Fruit fly (Drosophila melanogaster) whole organism, embryonic: ENCODE data around the gene CG9270.
A peak's percentile ranks its signal among the peaks of the same experiment; 100 is the strongest.

ENCODE experiments used
- Bgb ChIP-seq: fragments of 200-800 bp; sonication (Bioruptor generic); IDR thresholded peaks from 2 replicates; pipeline ENCODE4 v1.3.6; 2022; ENCODE audit warnings: missing biosample characterization, missing genetic modification characterization; ENCODE audit not compliant: partially characterized antibody
- CG10321 ChIP-seq: fragments of 200-800 bp; sonication (Bioruptor generic); IDR thresholded peaks from 2 replicates; pipeline ENCODE4 v1.3.6; 2022; ENCODE audit warnings: missing biosample characterization, missing genetic modification characterization
- CG12104 ChIP-seq: fragments of 200-800 bp; sonication (Bioruptor generic); optimal IDR thresholded peaks from 3 replicates; lab custom pipeline; 2016; ENCODE audit warnings: missing biosample characterization, missing genetic modification characterization
- CG15601 ChIP-seq: fragments of 200-800 bp; sonication (Bioruptor generic); optimal IDR thresholded peaks from 3 replicates; lab custom pipeline; 2019; ENCODE audit warnings: missing biosample characterization, mild to moderate bottlenecking, missing genetic modification characterization, moderate library complexity
- CG1647 ChIP-seq: fragments of 200-800 bp; sonication (Bioruptor generic); optimal IDR thresholded peaks from 3 replicates; lab custom pipeline; 2016; ENCODE audit warnings: missing biosample characterization, missing genetic modification characterization
- CG17359 ChIP-seq: fragments of 200-800 bp; sonication (Bioruptor generic); optimal IDR thresholded peaks from 3 replicates; lab custom pipeline; 2018; ENCODE audit warnings: missing biosample characterization, mild to moderate bottlenecking, missing genetic modification characterization, moderate library complexity
- CG1832 ChIP-seq: fragments of 200-800 bp; sonication (Bioruptor generic); optimal IDR thresholded peaks from 2 replicates; lab custom pipeline; 2017; ENCODE audit warnings: missing biosample characterization, mild to moderate bottlenecking, missing genetic modification characterization, inconsistent platforms
- CG2678 ChIP-seq: fragments of 200-800 bp; sonication (Bioruptor generic); optimal IDR thresholded peaks from 3 replicates; lab custom pipeline; 2019; ENCODE audit warnings: missing biosample characterization, mild to moderate bottlenecking, missing genetic modification characterization, moderate library complexity
- CG34376 ChIP-seq: fragments of 200-800 bp; sonication (Bioruptor generic); optimal IDR thresholded peaks from 2 replicates; lab custom pipeline; 2018; ENCODE audit warnings: missing biosample characterization, mild to moderate bottlenecking, missing genetic modification characterization
- CG34422 ChIP-seq: fragments of 200-800 bp; sonication (Bioruptor generic); IDR thresholded peaks from 3 replicates; pipeline ENCODE4 v1.3.6; 2022; ENCODE audit warnings: missing biosample characterization, missing genetic modification characterization
- CG5953 ChIP-seq: fragments of 200-800 bp; sonication (Bioruptor generic); IDR thresholded peaks from 2 replicates; pipeline ENCODE4 v1.3.6; 2022; ENCODE audit warnings: missing biosample characterization, missing genetic modification characterization
- CG8388 ChIP-seq: fragments of 200-800 bp; sonication (Bioruptor generic); optimal IDR thresholded peaks from 2 replicates; lab custom pipeline; 2019; ENCODE audit warnings: missing biosample characterization, mild to moderate bottlenecking, missing genetic modification characterization, moderate library complexity
- CG9437 ChIP-seq: fragments of 200-800 bp; sonication (Bioruptor generic); optimal IDR thresholded peaks from 2 replicates; lab custom pipeline; 2018; ENCODE audit warnings: missing biosample characterization, mild to moderate bottlenecking, missing genetic modification characterization
- CG9876 ChIP-seq: fragments of 200-800 bp; sonication (Bioruptor generic); optimal IDR thresholded peaks from 2 replicates; lab custom pipeline; 2016; ENCODE audit warnings: missing biosample characterization, missing genetic modification characterization
- Chrac-16 ChIP-seq: fragments of 200-800 bp; sonication (Bioruptor generic); optimal IDR thresholded peaks from 3 replicates; lab custom pipeline; 2016; ENCODE audit warnings: missing biosample characterization, missing genetic modification characterization
- Dek ChIP-seq: fragments of 200-800 bp; sonication (Bioruptor generic); optimal IDR thresholded peaks from 3 replicates; lab custom pipeline; 2019; ENCODE audit warnings: missing biosample characterization, mild to moderate bottlenecking, missing genetic modification characterization, moderate library complexity
- E2f1 ChIP-seq: fragments of 200-800 bp; sonication (Bioruptor generic); IDR thresholded peaks from 2 replicates; pipeline ENCODE4 v1.3.6; 2022; ENCODE audit warnings: missing biosample characterization, missing genetic modification characterization
- Hmr ChIP-seq: fragments of 200-800 bp; sonication (Bioruptor generic); optimal IDR thresholded peaks from 3 replicates; lab custom pipeline; 2017; ENCODE audit warnings: mild to moderate bottlenecking, missing biosample characterization, missing genetic modification reagents, missing genetic modification characterization
- NK7.1 ChIP-seq: fragments of 200-800 bp; sonication (Bioruptor generic); optimal IDR thresholded peaks from 3 replicates; lab custom pipeline; 2016; ENCODE audit warnings: missing biosample characterization, missing genetic modification characterization
- Oli ChIP-seq: fragments of 200-800 bp; sonication (Bioruptor generic); optimal IDR thresholded peaks from 2 replicates; lab custom pipeline; 2018; ENCODE audit warnings: missing biosample characterization, mild to moderate bottlenecking, missing genetic modification characterization, moderate library complexity
- Pdp1 ChIP-seq, 2 experiments: fragments of 200-800 bp; sonication (Bioruptor generic); optimal IDR thresholded peaks; 3 replicates each; lab custom pipeline; 2016; ENCODE audit warnings: missing biosample characterization in 2 of 2, missing genetic modification characterization in 2 of 2, mild to moderate bottlenecking in 1 of 2, moderate library complexity in 1 of 2
- TFAM ChIP-seq: fragments of 200-800 bp; sonication (Bioruptor generic); optimal IDR thresholded peaks from 2 replicates; lab custom pipeline; 2017; ENCODE audit warnings: missing biosample characterization, missing genetic modification characterization, inconsistent platforms
- Vsx1 ChIP-seq: fragments of 200-800 bp; sonication (Bioruptor generic); optimal IDR thresholded peaks from 2 replicates; lab custom pipeline; 2017; ENCODE audit warnings: missing biosample characterization, mild to moderate bottlenecking, missing genetic modification characterization, missing genetic modification reagents
- abd-A ChIP-seq: fragments of 200-800 bp; sonication (Bioruptor generic); optimal IDR thresholded peaks from 3 replicates; lab custom pipeline; 2019; ENCODE audit warnings: missing biosample characterization, mild to moderate bottlenecking, missing genetic modification characterization, moderate library complexity
- ato ChIP-seq: fragments of 200-800 bp; sonication (Bioruptor generic); IDR thresholded peaks from 2 replicates; pipeline ENCODE4 v1.3.6; 2022; ENCODE audit warnings: missing biosample characterization, missing genetic modification characterization; ENCODE audit not compliant: partially characterized antibody
- chm ChIP-seq: fragments of 200-800 bp; sonication (Bioruptor generic); IDR thresholded peaks from 2 replicates; pipeline ENCODE4 v1.3.6; 2022; ENCODE audit warnings: missing biosample characterization, missing genetic modification characterization
- crol ChIP-seq: fragments of 200-800 bp; sonication (Bioruptor generic); IDR thresholded peaks from 2 replicates; pipeline ENCODE4 v1.3.6; 2022; ENCODE audit warnings: missing biosample characterization, missing genetic modification characterization
- cwo ChIP-seq: fragments of 200-800 bp; sonication (Bioruptor generic); optimal IDR thresholded peaks from 3 replicates; lab custom pipeline; 2017; ENCODE audit warnings: missing biosample characterization, missing genetic modification characterization, mild to moderate bottlenecking, moderate library complexity, missing genetic modification reagents
- dmrt99B ChIP-seq: fragments of 200-800 bp; sonication (Bioruptor generic); optimal IDR thresholded peaks from 2 replicates; lab custom pipeline; 2018; ENCODE audit warnings: missing biosample characterization, mild to moderate bottlenecking, missing genetic modification characterization, moderate library complexity
- exex ChIP-seq: fragments of 200-800 bp; sonication (Bioruptor generic); optimal IDR thresholded peaks from 4 replicates; lab custom pipeline; 2018; ENCODE audit warnings: missing biosample characterization, mild to moderate bottlenecking, missing genetic modification characterization, moderate library complexity
- fd102C ChIP-seq: fragments of 200-800 bp; sonication (Bioruptor generic); optimal IDR thresholded peaks from 2 replicates; lab custom pipeline; 2018; ENCODE audit warnings: missing biosample characterization, mild to moderate bottlenecking, missing genetic modification characterization, moderate library complexity
- fu2 ChIP-seq: fragments of 200-800 bp; sonication (Bioruptor generic); optimal IDR thresholded peaks from 2 replicates; lab custom pipeline; 2016; ENCODE audit warnings: missing biosample characterization, missing genetic modification characterization
- gem ChIP-seq: fragments of 200-800 bp; sonication (Bioruptor generic); optimal IDR thresholded peaks from 2 replicates; lab custom pipeline; 2019; ENCODE audit warnings: missing biosample characterization, mild to moderate bottlenecking, missing genetic modification characterization, moderate library complexity
- h ChIP-seq: fragments of >200 bp; optimal IDR thresholded peaks from 2 replicates; lab custom pipeline; 2017
- jumu ChIP-seq: fragments of 200-800 bp; sonication (Bioruptor generic); optimal IDR thresholded peaks from 3 replicates; lab custom pipeline; 2016; ENCODE audit warnings: missing biosample characterization, missing genetic modification characterization
- lmd ChIP-seq: fragments of 200-800 bp; sonication (Bioruptor generic); IDR thresholded peaks from 2 replicates; pipeline ENCODE4 v1.3.6; 2022; ENCODE audit warnings: missing biosample characterization, missing genetic modification characterization
- lov ChIP-seq, 2 experiments: fragments of 200-800 bp in 1 of 2; fragments of >200 bp in 1 of 2; sonication (Bioruptor generic) in 1 of 2; IDR thresholded peaks in 1 of 2; optimal IDR thresholded peaks in 1 of 2; 2 replicates in 1 of 2; 3 replicates in 1 of 2; pipeline versions ENCODE4 v1.3.6 to Lab custom; 2017 to 2022; ENCODE audit warnings: missing biosample characterization in 1 of 2, missing genetic modification characterization in 1 of 2
- nom ChIP-seq: fragments of 200-800 bp; sonication (Bioruptor generic); optimal IDR thresholded peaks from 2 replicates; lab custom pipeline; 2017; ENCODE audit warnings: missing biosample characterization, missing genetic modification characterization, mild to moderate bottlenecking, moderate library complexity, missing genetic modification reagents
- sc ChIP-seq, 3 experiments: fragments of >200 bp in 2 of 3; fragments of 200-800 bp in 1 of 3; sonication (Bioruptor generic) in 1 of 3; optimal IDR thresholded peaks; 2 replicates in 2 of 3; 3 replicates in 1 of 3; lab custom pipeline; 2017; ENCODE audit warnings: mild to moderate bottlenecking in 1 of 3, missing biosample characterization in 1 of 3, missing genetic modification characterization in 1 of 3, missing genetic modification reagents in 1 of 3
- sd ChIP-seq: fragments of 200-800 bp; sonication (Bioruptor generic); optimal IDR thresholded peaks from 3 replicates; lab custom pipeline; 2018; ENCODE audit warnings: missing biosample characterization, mild to moderate bottlenecking, missing genetic modification characterization, moderate library complexity
- sens ChIP-seq: fragments of 200-800 bp; sonication (Bioruptor generic); peaks from one replicate; lab custom pipeline; 2016; ENCODE audit warnings: missing biosample characterization, missing genetic modification characterization
- sqz ChIP-seq: fragments of 200-800 bp; sonication (Bioruptor generic); optimal IDR thresholded peaks from 3 replicates; lab custom pipeline; 2018; ENCODE audit warnings: missing biosample characterization, mild to moderate bottlenecking, missing genetic modification characterization
- sr ChIP-seq: fragments of 200-800 bp; sonication (Bioruptor generic); IDR thresholded peaks from 3 replicates; pipeline ENCODE4 v1.3.6; 2022; ENCODE audit warnings: missing biosample characterization, missing genetic modification characterization
- tin ChIP-seq: fragments of 200-800 bp; sonication (Bioruptor generic); optimal IDR thresholded peaks from 3 replicates; lab custom pipeline; 2016; ENCODE audit warnings: missing biosample characterization, missing genetic modification characterization
- yki ChIP-seq: fragments of >200 bp; optimal IDR thresholded peaks from 3 replicates; lab custom pipeline; 2018
- zen2 ChIP-seq: fragments of 200-800 bp; sonication (Bioruptor generic); IDR thresholded peaks from 3 replicates; pipeline ENCODE4 v1.3.6; 2022; ENCODE audit warnings: missing biosample characterization, missing genetic modification characterization; ENCODE audit not compliant: partially characterized antibody

CG9270 gene

dm6 chr2L:20898478-20899075 is 35.3 kb downstream of the CG9270 start:
- TF ChIP-seq sd (tag; lab: Kevin White, UChicago), result peak; percentile 78
- TF ChIP-seq sens (GFP tag; lab: Kevin White, UChicago), result peak; percentile 29
- TF ChIP-seq Pdp1 (GFP tag; optimal IDR thresholded peaks at IDR 0.05; lab: Kevin White, UChicago), result peak in 1 of 2 experiments; percentile 50
- peak; percentile 66 for TF ChIP-seq cwo (GFP tag; lab: Kevin White, UChicago)
- no peak for TF ChIP-seq NK7.1 (GFP tag; lab: Kevin White, UChicago)
- peak; percentile 40 for TF ChIP-seq abd-A (tag; lab: Kevin White, UChicago)
- no peak for TF ChIP-seq CG34422 (GFP tag; lab: Robert Waterston, UW)

dm6 chr2L:20896681-20897341 is 37.1 kb downstream of the CG9270 start:
- TF ChIP-seq CG34376 (GFP tag; lab: Kevin White, UChicago), result no peak
- TF ChIP-seq CG17359, result peak; percentile 67
- TF ChIP-seq Vsx1 (GFP tag; lab: Kevin White, UChicago), result peak; percentile 76
- TF ChIP-seq fu2 (GFP tag; lab: Kevin White, UChicago), result no peak
- TF ChIP-seq Bgb (GFP tag; lab: Robert Waterston, UW), result no peak
- peak; percentile 87 for TF ChIP-seq CG15601
- peak; percentile 72 for TF ChIP-seq CG2678
- TF ChIP-seq TFAM (GFP tag; lab: Kevin White, UChicago), result no peak
- peak; percentile 37 for TF ChIP-seq gem
- TF ChIP-seq nom (GFP tag; lab: Kevin White, UChicago), result no peak
- TF ChIP-seq CG12104 (GFP tag; lab: Kevin White, UChicago), result peak; percentile 35
- peak; percentile 60 for TF ChIP-seq CG5953 (GFP tag; lab: Robert Waterston, UW)
- no peak for TF ChIP-seq ato (GFP tag; lab: Robert Waterston, UW)
- TF ChIP-seq sqz (GFP tag; lab: Kevin White, UChicago), result peak; percentile 61
- no peak for TF ChIP-seq E2f1 (GFP tag; lab: Robert Waterston, UW)
- TF ChIP-seq lov (optimal IDR thresholded peaks at IDR 0.05; lab: Kevin White, UChicago), result no peak
- TF ChIP-seq lov (GFP tag; IDR thresholded peaks at IDR 0.05; lab: Robert Waterston, UW), result no peak
- no peak for TF ChIP-seq abd-A (tag; lab: Kevin White, UChicago)
- TF ChIP-seq sc (optimal IDR thresholded peaks at IDR 0.05; lab: Kevin White, UChicago), result no peak
- TF ChIP-seq sc (GFP tag; optimal IDR thresholded peaks at IDR 0.05; lab: Kevin White, UChicago), result peak; percentile 52
- no peak for TF ChIP-seq CG8388 (GFP tag; lab: Kevin White, UChicago)
- no peak for TF ChIP-seq jumu (GFP tag; lab: Kevin White, UChicago)
- TF ChIP-seq fd102C, result no peak
- TF ChIP-seq Hmr, result peak; percentile 19
- TF ChIP-seq dmrt99B (tag; lab: Kevin White, UChicago), result peak; percentile 47
- TF ChIP-seq h (lab: Kevin White, UChicago), result no peak
- TF ChIP-seq CG9437, result no peak
- no peak for TF ChIP-seq CG9876 (GFP tag; lab: Kevin White, UChicago)
- TF ChIP-seq yki (lab: Kevin White, UChicago), result no peak
- no peak for TF ChIP-seq CG1832
- TF ChIP-seq tin, result no peak
- TF ChIP-seq zen2 (GFP tag; lab: Robert Waterston, UW), result no peak
- TF ChIP-seq CG1647 (GFP tag; lab: Kevin White, UChicago), result no peak
- TF ChIP-seq CG10321 (GFP tag; lab: Robert Waterston, UW), result no peak
- TF ChIP-seq crol, result no peak
- no peak for TF ChIP-seq lmd (GFP tag; lab: Robert Waterston, UW)
- peak; percentile 51 for TF ChIP-seq exex (tag; lab: Kevin White, UChicago)
- no peak for TF ChIP-seq Oli (tag; lab: Kevin White, UChicago)
- TF ChIP-seq sr (GFP tag; lab: Robert Waterston, UW), result no peak
- no peak; the same call in 1 of the 2 replicates for TF ChIP-seq chm (GFP tag; lab: Robert Waterston, UW)
- TF ChIP-seq Dek (tag; lab: Kevin White, UChicago), result no peak
- TF ChIP-seq Chrac-16, result no peak
